Fruit fly (Drosophila melanogaster) Kc167 (cell line): ENCODE data around the gene boi.

Experiments
- Myc ChIP-seq: fragments of >200 bp; optimal IDR thresholded peaks from 2 replicates; lab custom pipeline; 2017; ENCODE audit warnings: missing external identifiers
- Sin3A ChIP-seq: fragments of >200 bp; optimal IDR thresholded peaks from 2 replicates; lab custom pipeline; 2018; ENCODE audit warnings: missing external identifiers
- h ChIP-seq: fragments of >200 bp; optimal IDR thresholded peaks from 3 replicates; lab custom pipeline; 2018; ENCODE audit warnings: missing external identifiers
- insv ChIP-seq: fragments of >200 bp; optimal IDR thresholded peaks from 3 replicates; lab custom pipeline; 2018; ENCODE audit warnings: missing external identifiers
- psq ChIP-seq: fragments of >200 bp; optimal IDR thresholded peaks from 2 replicates; lab custom pipeline; 2017; ENCODE audit warnings: missing external identifiers
- ttk ChIP-seq: sonication (Bioruptor generic); optimal IDR thresholded peaks from 2 replicates; lab custom pipeline; 2017; ENCODE audit warnings: missing external identifiers

DNA sequence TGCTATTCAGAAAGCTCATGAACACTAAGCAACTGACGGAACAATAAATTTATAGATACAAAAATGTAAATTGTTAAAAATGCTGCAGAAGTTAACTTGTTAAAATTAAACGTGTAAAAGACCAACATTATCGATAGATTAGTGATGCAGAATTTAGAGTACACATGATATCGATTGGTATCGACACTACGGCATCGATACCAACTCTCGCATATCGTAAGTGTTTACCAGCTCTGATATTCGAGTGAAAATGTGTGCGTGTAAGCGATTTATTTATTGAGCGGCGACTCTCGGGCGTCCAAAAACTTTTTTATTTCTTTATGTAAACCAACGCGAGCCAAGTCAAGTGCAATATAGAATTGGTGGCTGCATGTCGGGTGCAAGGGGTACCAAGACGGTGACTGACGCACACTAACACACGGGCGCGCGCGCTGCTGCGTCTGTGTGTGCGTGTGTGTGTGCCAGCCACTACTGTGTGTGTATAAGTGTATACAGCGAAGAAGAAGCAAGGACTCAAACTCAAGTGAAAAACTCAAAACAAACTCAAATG, 22.0 kb downstream of the boi start, which contains the start of gene z:
- TF ChIP-seq h (lab: Kevin White, UChicago) (no peak), Sin3A (lab: Kevin White, UChicago) (no peak), insv (no peak), Myc (lab: Kevin White, UChicago) (no peak), psq (no peak), ttk (no peak)
